Worm (Caenorhabditis elegans): ENCODE measurements around the gene clh-5.

Gene clh-5

ce11 chrII:9059010-9059409, 39.4 kb downstream of the clh-5 start:
- no peak for TF ChIP-seq unc-62 (GFP tag; optimal IDR thresholded peaks at IDR 0.05)

ce11 chrII:9057035-9057668, 41.3 kb downstream of the clh-5 start, which contains the start of gene rpl-32:
Gene rpl-32, minus strand, starts transcription at chrII:9057085.
- no peak for TF ChIP-seq unc-62 (GFP tag; optimal IDR thresholded peaks at IDR 0.05)

ce11 chrII:9056215-9056819, 42.1 kb downstream of the clh-5 start:
- no peak for TF ChIP-seq unc-62 (GFP tag; optimal IDR thresholded peaks at IDR 0.05)

ce11 chrII:9054604-9055003, 43.8 kb downstream of the clh-5 start, which contains the start of gene chmp-7:
Gene chmp-7, plus strand, starts transcription at chrII:9054972.
- TF ChIP-seq unc-62 (GFP tag; optimal IDR thresholded peaks at IDR 0.05) = no peak

ce11 chrII:9053564-9053963, 44.8 kb downstream of the clh-5 start, which contains the start of gene T24B8.7:
Gene T24B8.7, minus strand, starts transcription at chrII:9053664.
- no peak for TF ChIP-seq unc-62 (GFP tag; optimal IDR thresholded peaks at IDR 0.05)

All from whole organism, dauer.